Fruit fly (Drosophila melanogaster) whole organism, embryonic: ENCODE measurements around the gene Ir20a.

Experiments
- CG10366 ChIP-seq: fragments of 200-800 bp; sonication (Bioruptor generic); IDR thresholded peaks from 2 replicates; pipeline ENCODE4 v1.3.6; 2022; ENCODE audit warnings: missing biosample characterization, missing genetic modification characterization
- CG10462 ChIP-seq: fragments of 200-800 bp; sonication (Bioruptor generic); optimal IDR thresholded peaks from 2 replicates; lab custom pipeline; 2016; ENCODE audit warnings: missing biosample characterization, missing genetic modification characterization
- CG11456 ChIP-seq: fragments of 200-800 bp; sonication (Bioruptor generic); IDR thresholded peaks from 3 replicates; pipeline ENCODE4 v1.3.6; 2022; ENCODE audit warnings: missing biosample characterization, missing genetic modification characterization
- CG11696 ChIP-seq: fragments of 200-800 bp; sonication (Bioruptor generic); IDR thresholded peaks from 2 replicates; pipeline ENCODE4 v1.3.6; 2022; ENCODE audit warnings: missing biosample characterization, missing genetic modification characterization
- CG1233 ChIP-seq: fragments of 200-800 bp; sonication (Bioruptor generic); optimal IDR thresholded peaks from 4 replicates; lab custom pipeline; 2018; ENCODE audit warnings: missing biosample characterization, mild to moderate bottlenecking, missing genetic modification characterization
- CG12769 ChIP-seq: fragments of 200-800 bp; sonication (Bioruptor generic); optimal IDR thresholded peaks from 2 replicates; lab custom pipeline; 2019; ENCODE audit warnings: missing biosample characterization, mild to moderate bottlenecking, missing genetic modification characterization, moderate library complexity
- CG16779 ChIP-seq: fragments of 200-800 bp; sonication (Bioruptor generic); IDR thresholded peaks from 2 replicates; pipeline ENCODE4 v1.3.6; 2022; ENCODE audit warnings: missing biosample characterization, missing genetic modification characterization
- CG16815 ChIP-seq: fragments of 200-800 bp; sonication (Bioruptor generic); optimal IDR thresholded peaks from 3 replicates; lab custom pipeline; 2017; ENCODE audit warnings: missing biosample characterization, mild to moderate bottlenecking, missing genetic modification characterization
- CG17361 ChIP-seq: fragments of 200-800 bp; sonication (Bioruptor generic); IDR thresholded peaks from 3 replicates; pipeline ENCODE4 v1.3.6; 2022; ENCODE audit warnings: missing biosample characterization, missing genetic modification characterization
- CG2120 ChIP-seq: fragments of 200-800 bp; sonication (Bioruptor generic); optimal IDR thresholded peaks from 3 replicates; lab custom pipeline; 2016; ENCODE audit warnings: missing biosample characterization, missing genetic modification characterization
- CG2129 ChIP-seq: fragments of 200-800 bp; sonication (Bioruptor generic); IDR thresholded peaks from 2 replicates; pipeline ENCODE4 v1.3.6; 2022; ENCODE audit warnings: missing biosample characterization, missing genetic modification characterization; ENCODE audit not compliant: partially characterized antibody
- CG2199 ChIP-seq: fragments of 200-800 bp; sonication (Bioruptor generic); IDR thresholded peaks from 3 replicates; pipeline ENCODE4 v1.3.6; 2022; ENCODE audit warnings: missing biosample characterization, missing genetic modification characterization
- CG31441 ChIP-seq: fragments of 200-800 bp; sonication (Bioruptor generic); IDR thresholded peaks from 2 replicates; pipeline ENCODE4 v1.3.6; 2022; ENCODE audit warnings: missing biosample characterization, missing genetic modification characterization
- CG3163 ChIP-seq: fragments of 200-800 bp; sonication (Bioruptor generic); optimal IDR thresholded peaks from 3 replicates; lab custom pipeline; 2016; ENCODE audit warnings: missing biosample characterization, missing genetic modification characterization
- CG33557 ChIP-seq: fragments of 200-800 bp; sonication (Bioruptor generic); optimal IDR thresholded peaks from 2 replicates; lab custom pipeline; 2019; ENCODE audit warnings: missing biosample characterization, mild to moderate bottlenecking, missing genetic modification characterization, moderate library complexity
- CG42726 ChIP-seq: fragments of 200-800 bp; sonication (Bioruptor generic); IDR thresholded peaks from 2 replicates; pipeline ENCODE4 v1.3.6; 2022; ENCODE audit warnings: missing biosample characterization, missing genetic modification characterization; ENCODE audit not compliant: partially characterized antibody
- CG4617 ChIP-seq: fragments of 200-800 bp; sonication (Bioruptor generic); optimal IDR thresholded peaks from 3 replicates; lab custom pipeline; 2016; ENCODE audit warnings: missing biosample characterization, missing genetic modification characterization, borderline replicate concordance
- CG4820 ChIP-seq: fragments of 200-800 bp; sonication (Bioruptor generic); optimal IDR thresholded peaks from 3 replicates; lab custom pipeline; 2016; ENCODE audit warnings: missing biosample characterization, missing genetic modification characterization
- CG5180 ChIP-seq: fragments of 200-800 bp; sonication (Bioruptor generic); optimal IDR thresholded peaks from 3 replicates; lab custom pipeline; 2017; ENCODE audit warnings: missing biosample characterization, missing genetic modification characterization, mild to moderate bottlenecking, moderate library complexity, missing genetic modification reagents
- CG7839 ChIP-seq: fragments of 200-800 bp; sonication (Bioruptor generic); optimal IDR thresholded peaks from 3 replicates; lab custom pipeline; 2018; ENCODE audit warnings: missing biosample characterization, mild to moderate bottlenecking, missing genetic modification characterization, moderate library complexity
- CG8944 ChIP-seq: fragments of 200-800 bp; sonication (Bioruptor generic); optimal IDR thresholded peaks from 3 replicates; lab custom pipeline; 2016; ENCODE audit warnings: missing biosample characterization, missing genetic modification characterization
- CG9437 ChIP-seq: fragments of 200-800 bp; sonication (Bioruptor generic); optimal IDR thresholded peaks from 2 replicates; lab custom pipeline; 2018; ENCODE audit warnings: missing biosample characterization, mild to moderate bottlenecking, missing genetic modification characterization
- CG9727 ChIP-seq: fragments of 200-800 bp; sonication (Bioruptor generic); optimal IDR thresholded peaks from 3 replicates; lab custom pipeline; 2017; ENCODE audit warnings: missing biosample characterization, mild to moderate bottlenecking, missing genetic modification characterization
- CHES-1-like ChIP-seq: fragments of 200-800 bp; sonication (Bioruptor generic); optimal IDR thresholded peaks from 2 replicates; lab custom pipeline; 2016; ENCODE audit warnings: missing biosample characterization, missing genetic modification characterization
- Dbx ChIP-seq: fragments of 200-800 bp; sonication (Bioruptor generic); IDR thresholded peaks from 3 replicates; pipeline ENCODE4 v1.3.6; 2022; ENCODE audit warnings: missing biosample characterization, missing genetic modification characterization
- Deaf1 ChIP-seq: fragments of 200-800 bp; optimal IDR thresholded peaks from 3 replicates; lab custom pipeline; 2019; ENCODE audit warnings: missing biosample characterization, mild to moderate bottlenecking, missing genetic modification characterization, moderate library complexity
- E2f2 ChIP-seq: fragments of 200-800 bp; sonication (Bioruptor generic); IDR thresholded peaks from 2 replicates; pipeline ENCODE4 v1.3.6; 2022; ENCODE audit warnings: missing biosample characterization, missing genetic modification characterization
- Gug ChIP-seq: fragments of 200-800 bp; sonication (Bioruptor generic); IDR thresholded peaks from 4 replicates; pipeline ENCODE4 v1.3.6; 2022; ENCODE audit warnings: missing biosample characterization, missing genetic modification characterization
- HLHmδ ChIP-seq: fragments of 200-800 bp; sonication (Bioruptor generic); optimal IDR thresholded peaks from 2 replicates; lab custom pipeline; 2018; ENCODE audit warnings: missing biosample characterization, mild to moderate bottlenecking, missing genetic modification characterization, moderate library complexity
- Hand ChIP-seq: fragments of 200-800 bp; sonication (Bioruptor generic); optimal IDR thresholded peaks from 2 replicates; lab custom pipeline; 2017; ENCODE audit warnings: mild to moderate bottlenecking, missing biosample characterization, missing genetic modification reagents, missing genetic modification characterization
- NfI ChIP-seq: fragments of 200-800 bp; sonication (Bioruptor generic); optimal IDR thresholded peaks from 3 replicates; lab custom pipeline; 2018; ENCODE audit warnings: missing biosample characterization, mild to moderate bottlenecking, missing genetic modification characterization, moderate library complexity
- Poxn ChIP-seq: fragments of 200-800 bp; sonication (Bioruptor generic); IDR thresholded peaks from 2 replicates; pipeline ENCODE4 v1.3.6; 2022; ENCODE audit warnings: missing biosample characterization, missing genetic modification characterization
- Ptx1 ChIP-seq: fragments of 200-800 bp; sonication (Bioruptor generic); IDR thresholded peaks from 2 replicates; pipeline ENCODE4 v1.3.6; 2022; ENCODE audit warnings: missing biosample characterization, missing genetic modification characterization
- Side ChIP-seq: fragments of 200-800 bp; sonication (Bioruptor generic); optimal IDR thresholded peaks from 2 replicates; lab custom pipeline; 2016; ENCODE audit warnings: missing biosample characterization, missing genetic modification characterization
- Sry-β ChIP-seq: fragments of 200-800 bp; sonication (Bioruptor generic); optimal IDR thresholded peaks from 2 replicates; lab custom pipeline; 2018; ENCODE audit warnings: missing biosample characterization, mild to moderate bottlenecking, missing genetic modification characterization, moderate library complexity
- TFAM ChIP-seq: fragments of 200-800 bp; sonication (Bioruptor generic); optimal IDR thresholded peaks from 2 replicates; lab custom pipeline; 2017; ENCODE audit warnings: missing biosample characterization, missing genetic modification characterization, inconsistent platforms
- Xrp1 ChIP-seq: fragments of 200-800 bp; sonication (Bioruptor generic); IDR thresholded peaks from 2 replicates; pipeline ENCODE4 v1.3.6; 2022; ENCODE audit warnings: missing biosample characterization, missing genetic modification characterization
- al ChIP-seq: fragments of 200-800 bp; sonication (Bioruptor generic); IDR thresholded peaks from 2 replicates; pipeline ENCODE4 v1.3.6; 2022; ENCODE audit warnings: missing biosample characterization, missing genetic modification characterization
- dimm ChIP-seq: fragments of 200-800 bp; sonication (Bioruptor generic); IDR thresholded peaks from 2 replicates; pipeline ENCODE4 v1.3.6; 2022; ENCODE audit warnings: missing biosample characterization, missing genetic modification characterization
- hth ChIP-seq: fragments of >200 bp; optimal IDR thresholded peaks from 2 replicates; lab custom pipeline; 2017; ENCODE audit warnings: inconsistent platforms
- lola ChIP-seq, 3 experiments: fragments of >200 bp in 2 of 3; fragments of 200-800 bp in 1 of 3; sonication (Bioruptor generic) in 1 of 3; optimal IDR thresholded peaks; 2 replicates each; lab custom pipeline; 2017 to 2019; ENCODE audit warnings: missing biosample characterization in 3 of 3, missing genetic modification characterization in 3 of 3, mild to moderate bottlenecking in 1 of 3, moderate library complexity in 1 of 3
- luna ChIP-seq: fragments of 200-800 bp; sonication (Bioruptor generic); optimal IDR thresholded peaks from 2 replicates; lab custom pipeline; 2016; ENCODE audit warnings: missing biosample characterization, missing genetic modification characterization
- nerfin-2 ChIP-seq: fragments of 200-800 bp; sonication (Bioruptor generic); IDR thresholded peaks from 2 replicates; pipeline ENCODE4 v1.3.6; 2022; ENCODE audit warnings: missing biosample characterization, missing genetic modification characterization; ENCODE audit not compliant: partially characterized antibody
- nmo ChIP-seq: fragments of 200-800 bp; sonication (Bioruptor generic); optimal IDR thresholded peaks from 2 replicates; lab custom pipeline; 2018; ENCODE audit warnings: missing biosample characterization, mild to moderate bottlenecking, missing genetic modification characterization, moderate library complexity
- phol ChIP-seq: fragments of 200-800 bp; sonication (Bioruptor generic); optimal IDR thresholded peaks from 3 replicates; lab custom pipeline; 2018; ENCODE audit warnings: missing biosample characterization, mild to moderate bottlenecking, missing genetic modification characterization, moderate library complexity
- prd ChIP-seq, 3 experiments: fragments of >200 bp in 2 of 3; fragments of 200-800 bp in 1 of 3; sonication (Bioruptor generic) in 1 of 3; optimal IDR thresholded peaks in 2 of 3; IDR thresholded peaks in 1 of 3; 2 replicates in 2 of 3; 3 replicates in 1 of 3; pipeline versions ENCODE4 v1.3.6 to Lab custom; 2017 to 2022; ENCODE audit warnings: missing biosample characterization in 1 of 3, missing genetic modification characterization in 1 of 3
- salm ChIP-seq: fragments of 200-800 bp; sonication (Bioruptor generic); optimal IDR thresholded peaks from 2 replicates; lab custom pipeline; 2018; ENCODE audit warnings: missing biosample characterization, mild to moderate bottlenecking, missing genetic modification characterization
- stc ChIP-seq: fragments of 200-800 bp; sonication (Bioruptor generic); IDR thresholded peaks from 2 replicates; pipeline ENCODE4 v1.3.6; 2022; ENCODE audit warnings: missing biosample characterization, missing genetic modification characterization
- toy ChIP-seq: fragments of 200-800 bp; sonication (Bioruptor generic); IDR thresholded peaks from 2 replicates; pipeline ENCODE4 v1.3.6; 2022; ENCODE audit warnings: missing biosample characterization, missing genetic modification characterization
- trh ChIP-seq: fragments of 200-800 bp; sonication (Bioruptor generic); optimal IDR thresholded peaks from 2 replicates; lab custom pipeline; 2016; ENCODE audit warnings: missing biosample characterization, missing genetic modification characterization

The Ir20a gene

DNA sequence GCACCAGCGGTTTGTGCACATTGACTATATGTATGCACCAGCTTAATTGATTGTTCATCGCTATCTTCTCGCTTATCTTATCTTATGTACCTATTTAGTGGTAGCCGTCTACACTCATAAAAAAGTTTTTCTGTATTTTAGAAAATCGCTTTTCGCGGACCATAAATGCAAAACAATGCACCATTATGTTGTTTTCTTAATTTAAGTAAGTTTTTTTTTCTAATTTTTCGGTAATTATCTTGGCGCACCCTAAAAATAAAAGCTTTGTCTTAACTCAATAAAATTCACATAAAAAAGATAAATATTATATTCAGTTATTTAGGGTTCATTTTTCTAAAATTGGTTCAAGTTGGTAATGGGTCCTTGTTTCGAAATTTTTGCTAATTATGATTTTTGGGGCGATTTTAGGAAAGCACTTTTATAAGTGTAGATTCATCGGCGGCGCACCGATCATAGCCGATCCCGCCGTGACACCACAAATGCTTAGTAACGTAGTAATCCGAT is 40.5 kb upstream of the Ir20a start, which contains the start of gene Cyp6t1 (continued):
- TF ChIP-seq Dbx (GFP tag; lab: Robert Waterston, UW) (no peak), E2f2 (GFP tag; lab: Robert Waterston, UW) (no peak), toy (no peak), CG9437 (peak; percentile 29), salm (tag; lab: Kevin White, UChicago) (no peak), Sry-β (GFP tag; lab: Kevin White, UChicago) (no peak), Xrp1 (peak; percentile 15; the same call in 1 of the 2 replicates), Deaf1 (tag; lab: Kevin White, UChicago) (no peak), CG10462 (no peak), CG4820 (GFP tag; lab: Kevin White, UChicago) (no peak), CG2120 (GFP tag; lab: Kevin White, UChicago) (peak; percentile 17), CG31441 (GFP tag; lab: Robert Waterston, UW) (0 out of 2 replicates have a peak, but pooled peaks have one; percentile 25), hth (lab: Kevin White, UChicago) (no peak), CG12769 (tag; lab: Kevin White, UChicago) (no peak), lola (GFP tag; optimal IDR thresholded peaks at IDR 0.05; lab: Kevin White, UChicago) (no peak), al (GFP tag; lab: Robert Waterston, UW) (no peak), CG11696 (GFP tag; lab: Robert Waterston, UW) (no peak), CG5180 (GFP tag; lab: Kevin White, UChicago) (no peak), TFAM (GFP tag; lab: Kevin White, UChicago) (no peak), Ptx1 (GFP tag; lab: Robert Waterston, UW) (peak; percentile 30; the same call in 1 of the 2 replicates), phol (tag; lab: Kevin White, UChicago) (no peak), CG7839 (tag; lab: Kevin White, UChicago) (peak; percentile 35), CG16779 (GFP tag; lab: Robert Waterston, UW) (no peak), NfI (no peak), nerfin-2 (GFP tag; lab: Robert Waterston, UW) (no peak), stc (GFP tag; lab: Robert Waterston, UW) (no peak), nmo (GFP tag; lab: Kevin White, UChicago) (peak; percentile 62), CG2199 (GFP tag; lab: Robert Waterston, UW) (0 out of 3 replicates have a peak, but pooled peaks have one; percentile 16), CG33557 (GFP tag; lab: Kevin White, UChicago) (no peak), CG17361 (peak; percentile 68; the same call in 2 of the 3 replicates), trh (GFP tag; lab: Kevin White, UChicago) (no peak), Hand (GFP tag; lab: Kevin White, UChicago) (no peak), CG8944 (no peak), CG16815 (GFP tag; lab: Kevin White, UChicago) (peak; percentile 3), Poxn (GFP tag; lab: Robert Waterston, UW) (no peak), CG42726 (GFP tag; lab: Robert Waterston, UW) (no peak), CG2129 (GFP tag; lab: Robert Waterston, UW) (no peak), CG1233 (no peak), dimm (GFP tag; lab: Robert Waterston, UW) (no peak), HLHmδ (GFP tag; lab: Kevin White, UChicago) (no peak), CHES-1-like (no peak), Gug (GFP tag; lab: Robert Waterston, UW) (no peak), CG11456 (no peak), Side (GFP tag; lab: Kevin White, UChicago) (no peak), CG10366 (GFP tag; lab: Robert Waterston, UW) (0 out of 2 replicates have a peak, but pooled peaks have one; percentile 21), CG3163 (no peak), CG4617 (GFP tag; lab: Kevin White, UChicago) (no peak), CG9727 (GFP tag; lab: Kevin White, UChicago) (peak; percentile 33), prd (optimal IDR thresholded peaks at IDR 0.05; lab: Kevin White, UChicago) (no peak), prd (GFP tag; IDR thresholded peaks at IDR 0.05; lab: Robert Waterston, UW) (peak; percentile 32; the same call in 1 of the 3 replicates), luna (GFP tag; lab: Kevin White, UChicago) (no peak)
